Worm (Caenorhabditis elegans) whole organism, mixed stage, embryonic: ENCODE data around the gene cpt-1.

ENCODE experiments used
- blmp-1 ChIP-seq: fragments of 150-350 bp; optimal IDR thresholded peaks from 2 replicates; lab custom pipeline; 2014; ENCODE audit warnings: missing biosample characterization, missing genetic modification characterization
- cnd-1 ChIP-seq: fragments of 200-800 bp; sonication (Bioruptor generic); optimal IDR thresholded peaks from 2 replicates; lab custom pipeline; 2018; ENCODE audit warnings: mild to moderate bottlenecking, missing genetic modification characterization, missing compliant biosample characterization
- drap-1 ChIP-seq: fragments of 200-800 bp; sonication (Bioruptor generic); optimal IDR thresholded peaks from 3 replicates; lab custom pipeline; 2018; ENCODE audit warnings: mild to moderate bottlenecking, missing genetic modification characterization, missing compliant biosample characterization
- nhr-28 ChIP-seq: fragments of 150-350 bp; optimal IDR thresholded peaks from 2 replicates; lab custom pipeline; 2014; ENCODE audit warnings: missing biosample characterization, missing genetic modification characterization
- pha-4 ChIP-seq: fragments of 150-350 bp; optimal IDR thresholded peaks from 2 replicates; lab custom pipeline; 2018; ENCODE audit warnings: missing biosample characterization, missing genetic modification reagents, missing genetic modification characterization
- snpc-4 ChIP-seq: fragments of 150-350 bp; optimal IDR thresholded peaks from 2 replicates; lab custom pipeline; 2014; ENCODE audit warnings: missing biosample characterization, missing genetic modification characterization

- no peak for TF ChIP-seq pha-4
- no peak for TF ChIP-seq nhr-28
- TF ChIP-seq snpc-4 (tag; lab: Kevin White, UChicago), result no peak
- TF ChIP-seq drap-1 (GFP tag; lab: Kevin White, UChicago), result no peak
- no peak for TF ChIP-seq blmp-1 (tag; lab: Kevin White, UChicago)
- TF ChIP-seq cnd-1 (tag; lab: Kevin White, UChicago), result no peak
Observed at ce11 chrII:12816412-12817146, 20.3 kb upstream of the cpt-1 start, which contains the start of gene acl-7.
